Worm (Caenorhabditis elegans): ENCODE results near the gene F42G8.8.

Gene F42G8.8

DNA sequence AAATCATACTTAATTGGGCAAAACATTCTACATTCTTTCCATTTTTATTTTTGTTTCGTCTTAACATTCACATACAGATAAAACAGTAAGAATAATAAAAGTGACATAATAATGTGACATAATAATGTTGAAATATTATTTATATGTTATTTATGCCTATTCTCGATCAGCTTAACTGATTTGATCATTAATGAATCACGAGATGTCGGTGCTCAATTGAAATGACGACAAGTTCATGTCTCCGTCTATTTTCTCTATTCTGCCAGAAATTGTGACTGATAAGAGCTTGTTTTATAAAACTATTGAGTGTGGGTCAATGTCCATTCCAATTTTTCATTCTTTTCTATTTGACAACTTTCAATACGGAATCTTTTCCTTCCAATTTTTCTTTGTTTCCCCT, 32.8 kb downstream of the F42G8.8 start:
- TF ChIP-seq nfya-1 (tag; optimal IDR thresholded peaks at IDR 0.05; ENCODE audit: insufficient read depth) (no peak), unc-39 (tag; optimal IDR thresholded peaks at IDR 0.05) (no peak), jun-1 (tag; optimal IDR thresholded peaks at IDR 0.05) (peak; percentile 20), pqm-1 (tag; optimal IDR thresholded peaks at IDR 0.05) (peak; percentile 95), elt-2 (tag; optimal IDR thresholded peaks at IDR 0.05) (peak; percentile 92), pha-4 (tag; optimal IDR thresholded peaks at IDR 0.05) (peak; percentile 46)

ce11 chrIV:8152145-8152544, 33.3 kb downstream of the F42G8.8 start, which contains the start of gene faah-2:
TSS of gene faah-2 (plus strand) at chrIV:8152445.
- TF ChIP-seq unc-39 (tag; optimal IDR thresholded peaks at IDR 0.05) (no peak), ZK546.5 (tag; optimal IDR thresholded peaks at IDR 0.05) (no peak), ceh-82 (tag; optimal IDR thresholded peaks at IDR 0.05) (no peak), egl-27 (tag; optimal IDR thresholded peaks at IDR 0.05) (no peak), nhr-12 (tag; optimal IDR thresholded peaks at IDR 0.05) (no peak), R02D3.7 (tag; optimal IDR thresholded peaks at IDR 0.05) (no peak), fkh-2 (tag; optimal IDR thresholded peaks at IDR 0.05) (no peak), elt-2 (tag; optimal IDR thresholded peaks at IDR 0.05) (no peak), lin-15B (tag; optimal IDR thresholded peaks at IDR 0.05) (no peak), nhr-25 (tag; optimal IDR thresholded peaks at IDR 0.05) (no peak), ztf-11 (tag; optimal IDR thresholded peaks at IDR 0.05) (no peak), tbx-2 (tag; optimal IDR thresholded peaks at IDR 0.05) (no peak), nhr-77 (tag; optimal IDR thresholded peaks at IDR 0.05) (no peak), egl-5 (tag; optimal IDR thresholded peaks at IDR 0.05) (no peak), nhr-76 (tag; optimal IDR thresholded peaks at IDR 0.05) (no peak), pha-4 (tag; optimal IDR thresholded peaks at IDR 0.05) (no peak), ztf-4 (tag; optimal IDR thresholded peaks at IDR 0.05) (no peak)

- peak; percentile 54 for TF ChIP-seq elt-2 (tag; optimal IDR thresholded peaks at IDR 0.05)
- no peak for TF ChIP-seq fkh-10 (GFP tag; optimal IDR thresholded peaks at IDR 0.05)
- no peak for TF ChIP-seq mml-1 (tag; optimal IDR thresholded peaks at IDR 0.05)
- peak; percentile 57 for TF ChIP-seq pqm-1 (tag; optimal IDR thresholded peaks at IDR 0.05)
- TF ChIP-seq daf-12 (tag; optimal IDR thresholded peaks at IDR 0.05), result no peak
These were observed 33.8 kb downstream of the F42G8.8 start for ce11 chrIV:8152688-8153087.

DNA sequence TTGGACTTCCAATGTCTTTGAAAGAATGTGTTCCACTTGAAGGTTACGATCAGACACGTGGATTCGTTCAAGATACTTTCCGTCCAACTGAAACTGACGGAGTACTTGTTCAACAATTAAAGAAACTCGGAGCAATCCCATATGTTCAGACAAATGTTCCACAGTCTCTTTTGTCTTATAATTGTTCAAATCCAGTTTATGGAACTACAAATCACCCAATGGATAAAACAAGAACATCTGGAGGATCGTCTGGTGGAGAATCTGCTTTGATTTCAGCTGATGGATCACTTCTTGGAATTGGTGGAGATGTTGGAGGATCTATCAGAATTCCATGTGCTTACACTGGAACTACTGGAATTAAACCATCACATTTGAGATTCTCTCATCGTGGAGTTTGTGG, 34.3 kb downstream of the F42G8.8 start:
- TF ChIP-seq nhr-12 (tag; optimal IDR thresholded peaks at IDR 0.05) (no peak), sea-2 (GFP tag; optimal IDR thresholded peaks at IDR 0.05) (no peak), lsy-12 (tag; optimal IDR thresholded peaks at IDR 0.05) (no peak), pha-4 (tag; optimal IDR thresholded peaks at IDR 0.05) (no peak), ceh-82 (tag; optimal IDR thresholded peaks at IDR 0.05) (no peak), elt-1 (tag; optimal IDR thresholded peaks at IDR 0.05) (no peak), zag-1 (tag; optimal IDR thresholded peaks at IDR 0.05) (no peak), pqm-1 (tag; optimal IDR thresholded peaks at IDR 0.05) (no peak), elt-2 (tag; optimal IDR thresholded peaks at IDR 0.05) (no peak), lin-39 (tag; optimal IDR thresholded peaks at IDR 0.05) (no peak)

ce11 chrIV:8154966-8155365, 36.1 kb downstream of the F42G8.8 start:
- TF ChIP-seq sea-2 (GFP tag; optimal IDR thresholded peaks at IDR 0.05), result no peak
- TF ChIP-seq pqm-1 (tag; optimal IDR thresholded peaks at IDR 0.05), result peak; percentile 16

- no peak for TF ChIP-seq tbx-2 (tag; optimal IDR thresholded peaks at IDR 0.05)
- TF ChIP-seq nhr-67 (tag; optimal IDR thresholded peaks at IDR 0.05), result no peak
- no peak for TF ChIP-seq pha-4 (tag; optimal IDR thresholded peaks at IDR 0.05)
- no peak for TF ChIP-seq ceh-28 (tag; optimal IDR thresholded peaks at IDR 0.05)
- no peak for TF ChIP-seq elt-3 (tag; optimal IDR thresholded peaks at IDR 0.05)
- no peak for TF ChIP-seq ZK546.5 (tag; optimal IDR thresholded peaks at IDR 0.05)
- no peak for TF ChIP-seq ztf-4 (tag; optimal IDR thresholded peaks at IDR 0.05)
- no peak for TF ChIP-seq nhr-11 (tag; optimal IDR thresholded peaks at IDR 0.05)
- no peak for TF ChIP-seq snpc-4 (tag; optimal IDR thresholded peaks at IDR 0.05)
- no peak for TF ChIP-seq ceh-82 (tag; optimal IDR thresholded peaks at IDR 0.05)
- TF ChIP-seq ceh-16 (tag; optimal IDR thresholded peaks at IDR 0.05), result no peak
- no peak for TF ChIP-seq ztf-11 (tag; optimal IDR thresholded peaks at IDR 0.05)
- no peak for TF ChIP-seq pqm-1 (tag; optimal IDR thresholded peaks at IDR 0.05)
These were observed 38.3 kb downstream of the F42G8.8 start, which contains the start of gene B0218.5 for ce11 chrIV:8157161-8157560. TSS of gene B0218.5 (minus strand) at chrIV:8157261.

Data from whole organism, L3 larva.